Worm (Caenorhabditis elegans) whole organism, mixed stage, embryonic: ENCODE results near the gene pph-1.

Source experiments
- blmp-1 ChIP-seq: fragments of 150-350 bp; optimal IDR thresholded peaks from 2 replicates; lab custom pipeline; 2014; ENCODE audit warnings: missing biosample characterization, missing genetic modification characterization
- elt-1 ChIP-seq: sonication (generic microtip); optimal IDR thresholded peaks from 2 replicates; lab custom pipeline; 2017; ENCODE audit warnings: missing genetic modification characterization, mild to moderate bottlenecking, missing compliant biosample characterization, antibody characterized with exemption, moderate library complexity, borderline replicate concordance; ENCODE audit not compliant: insufficient read depth
- lin-13 ChIP-seq: fragments of 150-350 bp; optimal IDR thresholded peaks from 2 replicates; lab custom pipeline; 2014; ENCODE audit warnings: missing biosample characterization, missing genetic modification characterization
- nhr-12 ChIP-seq: fragments of 150-350 bp; optimal IDR thresholded peaks from 2 replicates; lab custom pipeline; 2014; ENCODE audit warnings: missing biosample characterization, missing genetic modification characterization
- nhr-28 ChIP-seq: fragments of 150-350 bp; optimal IDR thresholded peaks from 2 replicates; lab custom pipeline; 2014; ENCODE audit warnings: missing biosample characterization, missing genetic modification characterization
- snpc-4 ChIP-seq: fragments of 150-350 bp; optimal IDR thresholded peaks from 2 replicates; lab custom pipeline; 2014; ENCODE audit warnings: missing biosample characterization, missing genetic modification characterization

DNA sequence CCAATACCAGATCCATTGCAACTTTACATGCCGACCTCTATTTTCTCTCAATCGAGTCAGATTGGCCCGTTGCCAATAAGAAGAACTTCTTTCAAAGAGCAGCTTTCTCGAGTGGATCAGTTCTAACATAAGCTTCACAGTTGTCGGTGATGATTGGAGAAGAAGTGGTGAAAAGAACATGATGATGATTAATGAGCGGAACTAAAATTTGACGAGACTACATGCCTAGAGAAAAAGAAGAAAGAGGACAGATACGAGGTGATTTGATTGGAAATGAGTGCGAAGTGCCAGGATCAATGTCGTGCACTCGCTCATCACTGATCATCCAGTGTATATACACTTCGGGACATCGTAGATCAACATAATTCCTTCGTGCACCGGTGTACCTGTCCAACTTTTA, 25.3 kb downstream of the pph-1 start:
- TF ChIP-seq blmp-1 (no peak), nhr-12 (tag; lab: Kevin White, UChicago) (no peak), snpc-4 (tag; lab: Kevin White, UChicago) (no peak), lin-13 (tag; lab: Kevin White, UChicago) (no peak), elt-1 (tag; lab: Kevin White, UChicago) (no peak), nhr-28 (no peak)
